Fruit fly (Drosophila melanogaster) S2 (cell line): ENCODE results near the gene Muc14A.
A peak's percentile ranks its signal among the peaks of the same experiment; 100 is the strongest.

Experiments
- CG8478 ChIP-seq: fragments of >200 bp; optimal IDR thresholded peaks from 2 replicates; lab custom pipeline; 2018
- CTCF ChIP-seq, 2 experiments: fragments of >200 bp; optimal IDR thresholded peaks; 2 replicates each; lab custom pipeline; 2018

Gene Muc14A

dm6 chrX:16062720-16063413, 54.0 kb downstream of the Muc14A start, which contains the start of gene CG12395:
TSS of gene CG12395 (minus strand) at chrX:16062898.
- TF ChIP-seq CTCF (optimal IDR thresholded peaks at IDR 0.05; lab: Kevin White, UChicago) (peak; percentile 33 to 35), CG8478 (lab: Kevin White, UChicago) (no peak)

dm6 chrX:16063414-16063938, 54.6 kb downstream of the Muc14A start, which contains the start of gene dpr18:
TSS of gene dpr18 (plus strand) at chrX:16063738.
- TF ChIP-seq CG8478 (lab: Kevin White, UChicago) (no peak), CTCF (optimal IDR thresholded peaks at IDR 0.05; lab: Kevin White, UChicago) (no peak)

dm6 chrX:16072193-16072592, 63.3 kb downstream of the Muc14A start:
- TF ChIP-seq CTCF (optimal IDR thresholded peaks at IDR 0.05; lab: Kevin White, UChicago) (no peak), CG8478 (lab: Kevin White, UChicago) (no peak)

- TF ChIP-seq CTCF (optimal IDR thresholded peaks at IDR 0.05; lab: Kevin White, UChicago): no peak
- TF ChIP-seq CG8478 (lab: Kevin White, UChicago): no peak
Measured at dm6 chrX:16072658-16073374, 63.9 kb downstream of the Muc14A start.

dm6 chrX:16073375-16073982, 64.6 kb downstream of the Muc14A start, which contains the start of gene Nipsnap:
TSS of gene Nipsnap (minus strand) at chrX:16073568.
- TF ChIP-seq CTCF (optimal IDR thresholded peaks at IDR 0.05; lab: Kevin White, UChicago) (peak in 1 of 2 experiments; percentile 28), CG8478 (lab: Kevin White, UChicago) (no peak)

- TF ChIP-seq CTCF (optimal IDR thresholded peaks at IDR 0.05; lab: Kevin White, UChicago): no peak
- TF ChIP-seq CG8478 (lab: Kevin White, UChicago): no peak
Measured at dm6 chrX:16082932-16083331, 74.0 kb downstream of the Muc14A start, which contains the start of gene CG8958. TSS of gene CG8958 (plus strand) at chrX:16083232.

- TF ChIP-seq CTCF (optimal IDR thresholded peaks at IDR 0.05; lab: Kevin White, UChicago) (no peak), CG8478 (lab: Kevin White, UChicago) (no peak)
Measured at dm6 chrX:16085865-16086592, 77.1 kb downstream of the Muc14A start.

dm6 chrX:16087496-16087895, 78.6 kb downstream of the Muc14A start:
- TF ChIP-seq CTCF (optimal IDR thresholded peaks at IDR 0.05; lab: Kevin White, UChicago) (no peak), CG8478 (lab: Kevin White, UChicago) (no peak)

dm6 chrX:16088279-16088678, 79.4 kb downstream of the Muc14A start:
- TF ChIP-seq CG8478 (lab: Kevin White, UChicago): no peak

- TF ChIP-seq CTCF (optimal IDR thresholded peaks at IDR 0.05; lab: Kevin White, UChicago) (no peak), CG8478 (lab: Kevin White, UChicago) (no peak)
Measured at dm6 chrX:16089012-16089963, 80.4 kb downstream of the Muc14A start.

- TF ChIP-seq CTCF (optimal IDR thresholded peaks at IDR 0.05; lab: Kevin White, UChicago): no peak
- TF ChIP-seq CG8478 (lab: Kevin White, UChicago): no peak
Measured at dm6 chrX:16090179-16091144, 81.5 kb downstream of the Muc14A start.

- no peak for TF ChIP-seq CG8478 (lab: Kevin White, UChicago)
- no peak for TF ChIP-seq CTCF (optimal IDR thresholded peaks at IDR 0.05; lab: Kevin White, UChicago)
Measured at dm6 chrX:16091431-16091990, 82.6 kb downstream of the Muc14A start, which contains the start of gene Tob. TSS of gene Tob (minus strand) at chrX:16091495.
